Worm (Caenorhabditis elegans) whole organism, young adult: ENCODE results near the gene C16D9.5.

Source experiments
- ekl-4 ChIP-seq: fragments of 200-800 bp; sonication (Bioruptor generic); IDR thresholded peaks from 2 replicates; pipeline ENCODE4 v1.3.6; 2022; ENCODE audit warnings: missing genetic modification reagents, missing genetic modification characterization, missing compliant biosample characterization
- madf-6 ChIP-seq: fragments of 200-800 bp; sonication (Bioruptor generic); IDR thresholded peaks from 2 replicates; pipeline ENCODE4 v1.3.6; 2022; ENCODE audit warnings: missing genetic modification reagents, missing genetic modification characterization, missing compliant biosample characterization
- nhr-90 ChIP-seq: sonication (generic microtip); optimal IDR thresholded peaks from 2 replicates; lab custom pipeline; 2016; ENCODE audit warnings: missing genotype, mild to moderate bottlenecking, missing genetic modification characterization, missing compliant biosample characterization

DNA sequence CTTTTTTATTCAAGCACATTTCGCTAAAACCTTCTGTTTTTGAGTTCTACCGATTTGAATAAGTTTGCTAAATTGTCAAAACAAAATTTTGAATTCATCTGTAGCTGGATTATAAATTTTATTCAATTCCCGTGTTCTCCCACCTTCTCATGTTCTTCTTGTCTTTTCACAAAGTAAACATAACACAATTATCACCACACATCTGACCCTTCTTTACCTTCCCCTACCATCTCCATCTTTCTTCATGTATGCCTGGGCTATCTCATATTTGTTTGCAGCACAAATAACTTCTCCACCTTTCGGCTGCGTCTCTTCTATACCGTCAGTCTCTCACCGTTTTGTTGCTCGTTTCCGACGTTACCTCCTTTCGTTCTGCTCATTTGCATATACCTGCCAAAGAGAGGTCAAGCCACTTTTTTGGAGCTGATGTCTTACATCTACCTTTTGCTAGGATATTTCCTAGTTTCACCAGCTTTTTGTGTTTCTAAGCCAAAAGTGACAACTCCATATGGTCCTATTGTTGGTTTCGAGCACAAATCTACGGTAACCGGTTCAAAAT lies 42.2 kb downstream of the C16D9.5 start, which contains the start of gene cest-17:
- TF ChIP-seq nhr-90 (tag; lab: Kevin White, UChicago) (no peak), madf-6 (GFP tag; lab: Robert Waterston, UW) (no peak), ekl-4 (no peak)
